Fruit fly (Drosophila melanogaster) ovary, adult (tissue): Measurements from ENCODE around the gene CG7685.
A peak's percentile ranks its signal among the peaks of the same experiment; 100 is the strongest.

ENCODE experiments used
- CG17801 ChIP-seq: fragments of 200-800 bp; optimal IDR thresholded peaks from 2 replicates; lab custom pipeline; 2019; ENCODE audit warnings: missing biosample characterization, mild to moderate bottlenecking, missing genetic modification characterization, moderate library complexity; ENCODE audit not compliant: partially characterized antibody

CG7685 gene

DNA sequence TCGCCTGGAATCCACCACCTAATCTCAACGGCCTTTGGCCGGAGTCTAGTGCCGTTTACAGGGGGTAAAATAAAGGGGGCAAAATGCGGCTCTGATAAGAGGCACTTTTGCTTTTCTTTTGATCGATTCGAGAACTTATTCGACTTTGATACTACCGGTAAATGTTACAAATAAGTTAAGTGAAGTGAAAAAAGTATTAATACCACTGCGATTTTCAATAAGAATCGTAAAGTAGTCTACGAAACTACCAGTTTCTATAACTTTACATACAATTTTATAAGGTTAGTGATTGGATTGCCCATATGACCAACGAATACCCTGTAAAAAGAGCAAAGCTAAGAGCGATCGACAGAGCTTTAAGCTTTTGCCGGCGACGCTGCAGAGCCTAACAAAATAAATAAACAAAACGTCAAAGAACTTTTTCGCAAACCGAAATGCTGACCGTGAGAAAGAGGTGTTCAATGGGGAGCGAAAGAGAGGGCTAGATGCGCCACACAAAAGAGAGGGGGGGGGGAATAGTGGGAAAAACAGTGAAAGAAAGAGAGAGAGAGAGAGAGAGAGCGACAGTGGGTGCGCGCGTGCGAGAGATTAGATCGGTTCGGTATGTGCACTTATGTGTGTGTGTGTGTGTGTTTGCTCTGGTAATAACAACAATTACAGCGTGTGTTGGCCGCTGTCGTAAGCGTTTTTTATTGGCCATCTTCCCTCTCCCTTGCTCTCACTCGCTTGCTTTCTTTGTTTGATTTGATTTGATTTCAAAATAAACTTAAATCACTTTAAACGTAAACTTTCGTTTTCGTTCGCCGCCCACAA is 32.0 kb downstream of the CG7685 start:
- peak; percentile 53 for TF ChIP-seq CG17801 (GFP tag; lab: Kevin White, UChicago)

DNA sequence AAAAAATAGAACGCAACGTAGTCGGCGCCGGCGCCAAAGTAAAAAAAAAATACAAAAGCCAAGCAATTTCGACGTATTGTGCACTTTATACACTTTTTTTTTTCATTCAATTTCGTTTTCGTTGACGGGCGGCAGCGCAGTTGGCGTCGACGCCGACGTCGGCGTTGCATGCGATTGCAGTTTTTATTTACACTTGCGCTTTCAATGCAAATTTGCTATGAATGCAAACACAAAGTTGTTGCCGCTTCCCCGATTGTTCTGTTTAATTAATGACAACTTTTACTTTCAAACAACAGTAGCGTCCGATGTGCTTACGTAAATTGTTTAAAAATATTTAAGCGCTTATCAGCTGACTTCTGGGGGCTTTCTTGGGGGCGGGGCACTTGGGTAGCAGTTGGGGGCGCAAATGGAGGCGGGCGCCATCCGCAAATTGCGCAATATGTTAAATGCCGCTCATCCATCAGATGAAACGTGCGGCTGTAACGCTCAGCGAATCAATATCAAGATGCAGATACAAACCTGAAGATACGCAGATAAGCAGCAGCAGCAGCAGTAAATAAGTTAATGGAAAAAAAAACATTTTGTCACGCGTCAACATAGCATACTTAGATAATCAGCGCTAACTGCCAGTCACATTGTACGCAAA is 33.6 kb downstream of the CG7685 start:
- TF ChIP-seq CG17801 (GFP tag; lab: Kevin White, UChicago), result no peak

DNA sequence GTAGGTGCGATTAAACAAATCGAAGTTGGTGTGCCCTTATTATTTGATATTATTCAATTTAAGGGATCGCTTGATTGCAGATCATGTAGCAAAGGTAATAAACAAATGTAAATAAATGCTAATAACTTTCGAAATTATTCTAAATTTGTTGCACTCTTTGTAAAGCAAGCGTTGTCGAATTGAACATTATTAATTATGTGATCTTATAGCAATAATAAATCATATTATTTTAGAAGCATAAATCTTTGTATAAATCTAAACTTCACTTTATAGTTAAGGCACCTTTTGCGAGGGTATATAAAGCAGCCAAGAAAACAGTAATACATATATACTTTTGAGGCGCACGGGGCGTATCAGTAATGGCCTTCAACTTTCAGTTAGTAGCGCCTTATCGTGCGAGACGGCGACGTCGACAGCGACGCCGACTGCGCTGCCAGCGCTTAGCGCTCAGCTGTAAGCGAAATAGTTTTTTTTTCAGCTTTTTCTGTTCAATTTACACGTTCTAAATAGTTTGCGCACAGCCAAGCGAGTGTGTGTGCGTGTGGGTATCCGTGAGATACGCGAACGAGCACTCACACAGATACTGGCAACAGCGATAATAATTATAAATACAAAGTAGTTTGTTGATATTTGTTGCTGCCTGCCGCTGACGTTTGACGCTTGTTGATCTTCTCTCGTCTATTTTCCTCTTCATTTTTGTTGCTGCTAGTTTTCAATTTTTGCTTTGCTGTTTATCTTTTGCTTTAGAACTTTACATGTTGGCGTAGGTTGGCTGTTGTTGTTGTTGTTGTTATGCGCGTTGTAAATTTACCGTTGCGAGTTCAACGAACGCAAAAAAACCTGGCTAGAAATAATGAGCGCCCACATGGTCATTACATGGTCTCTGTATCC is 34.3 kb downstream of the CG7685 start:
- no peak for TF ChIP-seq CG17801 (GFP tag; lab: Kevin White, UChicago)

DNA sequence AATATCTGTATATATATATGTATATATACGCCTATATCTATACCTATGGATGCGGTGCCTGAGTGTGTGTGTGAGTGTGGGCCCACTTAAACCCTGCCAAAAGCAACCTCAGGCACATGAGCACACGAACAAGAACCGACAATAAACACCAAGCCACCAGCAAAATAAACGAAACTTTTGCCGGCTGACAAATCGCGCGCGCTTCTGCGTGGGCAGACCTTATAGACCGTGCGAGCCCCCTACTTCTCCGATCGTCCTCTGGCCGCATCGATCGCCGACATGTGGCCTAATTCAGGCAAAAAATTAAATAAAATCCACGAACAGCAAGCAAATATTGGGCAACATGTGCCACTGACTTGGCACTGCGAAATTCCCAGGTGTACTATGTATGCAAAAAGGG is 38.5 kb downstream of the CG7685 start:
- TF ChIP-seq CG17801 (GFP tag; lab: Kevin White, UChicago), result no peak

DNA sequence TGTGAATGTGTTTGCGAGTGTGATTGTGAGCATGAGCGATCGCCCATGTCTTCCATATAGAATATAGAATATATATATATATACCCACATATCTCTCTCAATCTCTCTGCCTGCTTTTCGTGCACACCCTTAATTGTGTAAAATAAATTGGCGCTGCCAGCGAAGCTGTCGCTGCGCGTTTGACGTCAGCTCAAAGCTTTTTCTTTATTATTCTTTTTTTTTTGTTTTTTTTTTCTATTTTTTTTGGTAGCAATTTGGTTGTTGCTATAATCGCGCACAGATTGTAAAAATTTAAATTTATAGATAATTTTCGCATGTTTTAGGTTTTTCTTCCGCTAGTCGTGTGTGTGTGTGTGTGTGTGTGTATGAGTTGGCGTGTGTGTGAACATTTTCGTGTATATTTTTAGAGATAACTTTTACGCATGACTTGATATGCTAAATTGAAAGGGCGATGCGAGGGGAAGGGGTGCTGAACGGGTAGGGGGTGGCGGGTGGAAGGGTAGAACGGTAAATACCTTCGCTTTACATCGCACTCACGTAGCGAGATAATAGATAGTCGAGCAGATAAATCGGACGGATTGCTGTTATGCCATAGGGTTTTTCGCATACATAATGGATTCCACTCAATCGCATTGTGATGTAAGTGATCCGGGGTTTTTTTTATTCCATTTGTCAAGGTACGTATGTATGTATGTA is 40.6 kb downstream of the CG7685 start:
- TF ChIP-seq CG17801 (GFP tag; lab: Kevin White, UChicago), result no peak

DNA sequence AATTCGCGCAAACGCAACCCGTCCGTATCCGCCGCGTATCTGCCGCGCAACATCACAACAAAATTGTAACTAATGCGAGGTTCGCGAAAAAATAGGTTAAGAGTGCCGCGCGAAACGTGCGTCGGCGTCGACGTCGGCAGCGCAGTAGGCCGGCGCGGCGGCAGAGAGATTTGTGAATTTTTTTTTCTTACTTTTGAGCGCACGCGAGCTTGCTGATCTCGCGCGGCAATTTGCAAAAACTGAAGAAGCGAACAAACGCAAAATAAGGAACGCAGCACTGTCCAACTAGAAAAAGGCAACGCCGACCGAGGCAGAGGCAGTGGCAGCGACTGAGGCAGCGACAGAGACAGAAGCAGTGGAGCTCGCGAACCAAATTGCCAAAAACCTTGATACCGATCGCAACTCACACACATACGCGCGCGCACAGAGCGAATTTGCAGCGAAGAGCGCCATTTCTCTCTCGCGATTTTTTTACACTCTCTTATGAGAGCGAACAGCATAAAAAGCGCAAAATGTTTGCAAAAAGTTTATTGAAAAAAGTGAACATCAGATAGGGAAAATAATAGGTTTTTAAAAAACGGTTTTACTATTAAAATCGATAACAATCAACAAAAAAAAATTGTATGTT is 42.5 kb downstream of the CG7685 start:
- TF ChIP-seq CG17801 (GFP tag; lab: Kevin White, UChicago), result no peak

DNA sequence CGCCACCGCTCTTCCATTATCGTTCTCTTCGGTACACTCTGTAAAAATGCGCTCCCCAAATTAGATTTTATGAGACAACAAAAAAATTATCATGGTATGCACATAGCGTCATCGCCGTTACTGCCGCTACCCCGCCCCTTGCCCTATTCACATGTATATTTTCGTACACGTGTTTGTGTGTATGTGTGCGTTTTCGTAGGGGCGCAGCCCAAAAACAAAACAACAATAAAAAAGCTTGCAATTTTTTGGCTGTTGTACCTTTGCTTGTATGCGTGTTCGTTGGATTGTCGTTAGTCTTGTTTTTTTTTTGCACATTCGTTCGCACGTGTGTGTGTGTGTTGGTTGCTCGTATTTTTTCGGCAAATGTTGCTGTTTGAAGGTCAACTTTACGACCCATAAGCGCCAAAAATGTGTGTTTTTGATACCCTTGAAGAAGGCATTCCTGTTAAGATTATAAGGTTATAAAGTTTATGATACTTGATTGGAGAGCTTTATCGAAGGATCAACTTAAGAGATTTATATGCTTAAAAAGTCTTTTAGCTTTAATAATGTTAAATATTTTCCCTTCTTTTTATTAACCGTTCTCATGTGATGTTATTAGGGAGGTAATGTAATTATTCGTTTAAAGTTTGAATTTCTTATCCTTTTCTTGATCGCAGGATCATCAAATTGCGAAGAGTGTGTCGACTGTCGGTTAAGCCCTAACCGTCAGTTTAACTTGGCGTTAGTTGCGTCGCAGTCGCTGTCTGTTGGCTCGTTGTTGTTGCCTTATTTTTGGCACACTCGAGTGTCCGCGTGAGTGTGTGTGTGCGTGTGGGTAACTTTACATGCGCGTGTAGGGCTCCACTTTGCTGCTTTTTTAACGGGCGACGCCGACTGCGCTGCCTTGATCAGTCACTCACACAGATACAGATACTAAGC is 43.6 kb downstream of the CG7685 start:
- TF ChIP-seq CG17801 (GFP tag; lab: Kevin White, UChicago), result peak; percentile 6

DNA sequence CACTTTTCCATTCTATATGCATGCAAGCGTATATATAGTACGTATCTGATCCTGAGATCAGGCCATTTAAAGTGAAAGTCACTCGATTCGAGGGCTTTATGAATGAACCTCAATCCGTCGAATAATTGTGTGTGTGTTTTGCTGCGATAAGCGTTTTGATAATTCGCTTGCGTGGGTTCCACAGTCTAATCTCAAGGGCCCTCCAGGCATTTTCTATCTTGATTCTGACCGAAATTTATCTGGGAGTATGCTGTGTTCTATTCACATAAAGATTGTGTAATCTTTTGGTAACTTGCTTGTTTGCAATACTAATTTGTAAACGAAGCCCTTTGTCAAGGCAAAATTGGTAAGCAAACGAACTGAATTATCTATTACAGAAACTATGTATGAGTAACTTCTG is 44.4 kb downstream of the CG7685 start:
- TF ChIP-seq CG17801 (GFP tag; lab: Kevin White, UChicago), result no peak

DNA sequence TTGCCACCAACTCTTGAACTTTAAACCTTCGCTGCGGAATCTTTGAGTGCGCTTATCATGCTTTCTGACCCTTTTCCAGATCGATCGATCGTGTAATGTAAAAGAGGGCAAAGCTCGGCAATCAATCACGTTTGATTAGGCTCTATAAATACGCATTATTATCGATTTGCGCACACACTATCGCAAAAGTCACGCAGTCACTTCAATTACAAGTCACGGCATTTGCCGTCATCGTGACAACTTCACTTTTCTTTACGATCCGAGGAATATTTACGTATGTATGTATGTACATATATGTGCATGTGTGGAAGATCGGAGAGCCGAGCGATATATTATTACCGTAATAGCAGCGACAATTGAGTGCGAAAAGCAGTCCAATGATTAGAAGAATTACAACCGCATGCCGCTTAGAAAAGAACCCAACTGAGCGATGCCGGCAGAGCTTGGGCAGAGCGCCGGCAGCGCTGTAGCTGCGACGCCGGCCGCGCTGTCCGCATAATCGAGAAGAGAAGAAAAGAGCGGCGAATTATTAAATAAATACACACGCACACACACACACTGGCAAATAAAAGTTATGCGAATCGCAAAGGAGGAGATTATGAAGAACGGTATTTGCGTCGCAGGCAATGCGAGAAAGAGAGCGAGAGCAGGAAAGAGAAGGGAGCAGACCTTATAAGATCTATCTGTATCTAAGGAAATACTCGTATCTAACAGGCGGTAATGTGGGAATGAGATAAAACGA is 45.3 kb downstream of the CG7685 start:
- TF ChIP-seq CG17801 (GFP tag; lab: Kevin White, UChicago), result no peak
